Fruit fly (Drosophila melanogaster): ENCODE results near the gene CG14195.

CG14195 gene

DNA sequence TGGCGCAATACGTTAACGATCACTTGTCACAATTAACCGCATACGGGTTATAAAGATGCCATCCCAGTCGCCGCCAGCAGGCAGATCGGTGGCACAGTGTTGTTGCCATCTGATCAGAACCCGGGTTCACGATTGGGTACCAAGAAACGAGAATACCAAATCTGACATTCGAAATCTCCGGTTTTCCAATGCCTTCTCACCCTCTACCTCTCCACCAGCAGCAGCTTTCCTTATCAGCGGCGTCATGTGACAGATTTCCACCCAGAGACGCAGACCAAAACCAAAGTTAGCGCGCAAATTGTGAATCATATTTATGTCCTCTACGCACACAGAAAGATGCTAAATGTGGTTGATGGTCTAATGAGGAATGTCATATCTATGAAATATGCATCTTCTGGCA, 26.7 kb upstream of the CG14195 start:
- TF ChIP-seq dac (GFP tag; optimal IDR thresholded peaks at IDR 0.05) (no peak), svp (GFP tag) (peak; percentile 91)

DNA sequence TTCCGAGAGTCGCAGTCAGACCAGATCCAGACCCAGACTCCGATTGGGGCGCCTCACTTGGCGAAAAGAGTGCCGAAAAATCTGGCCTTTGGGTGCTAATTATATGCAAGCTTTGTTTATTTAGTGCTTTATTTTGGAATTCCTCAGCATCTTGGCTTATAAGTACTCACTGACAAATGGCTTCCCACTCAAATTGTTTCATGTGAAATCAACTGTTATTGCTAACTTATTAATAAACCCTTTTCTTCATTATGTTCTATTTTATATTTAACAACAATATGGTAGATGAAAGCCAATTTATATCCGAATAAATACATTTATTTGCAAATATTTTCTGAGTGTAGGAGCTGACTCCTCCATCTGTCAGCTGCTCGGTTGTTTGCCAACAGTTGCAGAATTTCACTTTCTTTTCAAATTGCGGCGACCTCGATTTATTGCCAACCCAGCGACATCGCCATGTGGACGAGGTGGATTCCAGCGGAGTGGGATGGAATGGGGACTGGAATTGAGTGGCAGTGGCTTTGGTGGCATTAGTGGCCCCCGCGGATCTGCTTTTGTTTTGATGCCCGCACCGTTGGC, 18.1 kb upstream of the CG14195 start:
- TF ChIP-seq Lpt (GFP tag; optimal IDR thresholded peaks at IDR 0.05) (peak; percentile 40), Ets21C (GFP tag; optimal IDR thresholded peaks at IDR 0.05) (no peak), CG8632 (GFP tag; optimal IDR thresholded peaks at IDR 0.05) (peak; percentile 56), net (GFP tag; optimal IDR thresholded peaks at IDR 0.05) (peak; percentile 68), dsx (GFP tag; optimal IDR thresholded peaks at IDR 0.05; ENCODE audit: poor library complexity, severe bottlenecking) (peak; percentile 19), CG10631 (GFP tag; optimal IDR thresholded peaks at IDR 0.05) (peak; percentile 70), CG8119 (GFP tag; IDR thresholded peaks at IDR 0.05) (peak; percentile 76), CG3032 (tag; optimal IDR thresholded peaks at IDR 0.05) (peak; percentile 54), achi (GFP tag; optimal IDR thresholded peaks at IDR 0.05) (peak; percentile 69), OdsH (GFP tag; optimal IDR thresholded peaks at IDR 0.05) (peak; percentile 72), CG4318 (GFP tag; optimal IDR thresholded peaks at IDR 0.05) (peak; percentile 75), dac (GFP tag; optimal IDR thresholded peaks at IDR 0.05) (peak; percentile 67), ss (GFP tag; optimal IDR thresholded peaks at IDR 0.05) (peak in 1 of 2 experiments; percentile 48), CG8319 (GFP tag; optimal IDR thresholded peaks at IDR 0.05) (peak; percentile 52), Met (GFP tag; optimal IDR thresholded peaks at IDR 0.05) (peak; percentile 72), Hr39 (GFP tag; optimal IDR thresholded peaks at IDR 0.05) (peak; percentile 33), CG9139 (GFP tag; optimal IDR thresholded peaks at IDR 0.05) (no peak), vri (GFP tag; optimal IDR thresholded peaks at IDR 0.05) (no peak), CG3919 (GFP tag; optimal IDR thresholded peaks at IDR 0.05) (peak; percentile 72), CG32006 (GFP tag; optimal IDR thresholded peaks at IDR 0.05) (peak; percentile 90), CG11762 (GFP tag; optimal IDR thresholded peaks at IDR 0.05; ENCODE audit: insufficient read depth) (peak; percentile 65), CG11294 (GFP tag; IDR thresholded peaks at IDR 0.05) (no peak), Eip75B (GFP tag; optimal IDR thresholded peaks at IDR 0.05) (peak; percentile 67), CG6854 (GFP tag; optimal IDR thresholded peaks at IDR 0.05) (peak; percentile 27), CG11902 (GFP tag; optimal IDR thresholded peaks at IDR 0.05) (peak; percentile 55), CG7368 (GFP tag; optimal IDR thresholded peaks at IDR 0.05) (peak; percentile 57), Smox (GFP tag; optimal IDR thresholded peaks at IDR 0.05) (peak; percentile 63), Ets96B (tag; optimal IDR thresholded peaks at IDR 0.05) (peak; percentile 49), CG10669 (GFP tag; optimal IDR thresholded peaks at IDR 0.05) (peak; percentile 51), svp (GFP tag) (peak; percentile 78), spab (GFP tag; optimal IDR thresholded peaks at IDR 0.05) (peak; percentile 26), topi (GFP tag; optimal IDR thresholded peaks at IDR 0.05) (peak; percentile 75), lz (GFP tag; optimal IDR thresholded peaks at IDR 0.05) (peak; percentile 66), Hr4 (GFP tag; optimal IDR thresholded peaks at IDR 0.05) (peak; percentile 65), CG6163 (GFP tag; IDR thresholded peaks at IDR 0.05) (peak; percentile 37; the same call in 2 of the 3 replicates), acj6 (GFP tag; optimal IDR thresholded peaks at IDR 0.05) (peak; percentile 70), CG34406 (GFP tag; optimal IDR thresholded peaks at IDR 0.05) (peak; percentile 74), Eip93F (GFP tag; optimal IDR thresholded peaks at IDR 0.05) (no peak), CG6276 (GFP tag; optimal IDR thresholded peaks at IDR 0.05) (peak; percentile 67), eg (GFP tag; IDR thresholded peaks at IDR 0.05) (peak; percentile 48; the same call in 1 of the 3 replicates), fkh (GFP tag; optimal IDR thresholded peaks at IDR 0.05) (no peak), Hr38 (GFP tag; optimal IDR thresholded peaks at IDR 0.05) (no peak), salr (GFP tag; optimal IDR thresholded peaks at IDR 0.05) (peak in 1 of 2 experiments; percentile 66), CG16779 (tag; optimal IDR thresholded peaks at IDR 0.05) (no peak), fd85E (GFP tag; optimal IDR thresholded peaks at IDR 0.05) (peak; percentile 16), Sox15 (GFP tag; optimal IDR thresholded peaks at IDR 0.05) (peak; percentile 44), esn (GFP tag; optimal IDR thresholded peaks at IDR 0.05) (peak; percentile 75), CG6808 (GFP tag; optimal IDR thresholded peaks at IDR 0.05) (peak; percentile 46), Sox14 (GFP tag; optimal IDR thresholded peaks at IDR 0.05) (peak; percentile 68)

All from whole organism, prepupa.